Fruit fly (Drosophila melanogaster) whole organism, embryonic: ENCODE results near the gene CG3909.

Experiments
- Atf-2 ChIP-seq: fragments of 200-800 bp; sonication (Bioruptor generic); optimal IDR thresholded peaks from 2 replicates; lab custom pipeline; 2016; ENCODE audit warnings: missing biosample characterization, missing genetic modification characterization
- CG10366 ChIP-seq: fragments of 200-800 bp; sonication (Bioruptor generic); IDR thresholded peaks from 2 replicates; pipeline ENCODE4 v1.3.6; 2022; ENCODE audit warnings: missing biosample characterization, missing genetic modification characterization
- CG11093 ChIP-seq: fragments of 200-800 bp; sonication (Bioruptor generic); IDR thresholded peaks from 3 replicates; pipeline ENCODE4 v1.3.6; 2022; ENCODE audit warnings: missing biosample characterization, missing genetic modification characterization
- CG11504 ChIP-seq: fragments of 200-800 bp; sonication (Bioruptor generic); optimal IDR thresholded peaks from 3 replicates; lab custom pipeline; 2019; ENCODE audit warnings: missing biosample characterization, mild to moderate bottlenecking, missing genetic modification characterization, moderate library complexity
- CG12299 ChIP-seq: fragments of 200-800 bp; sonication (Bioruptor generic); optimal IDR thresholded peaks from 2 replicates; lab custom pipeline; 2018; ENCODE audit warnings: missing biosample characterization, mild to moderate bottlenecking, missing genetic modification characterization
- CG13894 ChIP-seq: fragments of 200-800 bp; sonication (Bioruptor generic); optimal IDR thresholded peaks from 3 replicates; lab custom pipeline; 2018; ENCODE audit warnings: missing biosample characterization, mild to moderate bottlenecking, missing genetic modification characterization, moderate library complexity
- CG14441 ChIP-seq: fragments of 200-800 bp; sonication (Bioruptor generic); IDR thresholded peaks from 2 replicates; pipeline ENCODE4 v1.3.6; 2022; ENCODE audit warnings: missing biosample characterization, missing genetic modification characterization
- CG14965 ChIP-seq: fragments of 200-800 bp; sonication (Bioruptor generic); optimal IDR thresholded peaks from 2 replicates; lab custom pipeline; 2016; ENCODE audit warnings: missing biosample characterization, missing genetic modification characterization, borderline replicate concordance
- CG15514 ChIP-seq: fragments of 200-800 bp; sonication (Bioruptor generic); optimal IDR thresholded peaks from 3 replicates; lab custom pipeline; 2017; ENCODE audit warnings: missing biosample characterization, missing genetic modification characterization, mild to moderate bottlenecking, moderate library complexity, missing genetic modification reagents
- CG2129 ChIP-seq: fragments of 200-800 bp; sonication (Bioruptor generic); IDR thresholded peaks from 2 replicates; pipeline ENCODE4 v1.3.6; 2022; ENCODE audit warnings: missing biosample characterization, missing genetic modification characterization; ENCODE audit not compliant: partially characterized antibody
- CG2199 ChIP-seq: fragments of 200-800 bp; sonication (Bioruptor generic); IDR thresholded peaks from 3 replicates; pipeline ENCODE4 v1.3.6; 2022; ENCODE audit warnings: missing biosample characterization, missing genetic modification characterization
- CG34422 ChIP-seq: fragments of 200-800 bp; sonication (Bioruptor generic); IDR thresholded peaks from 3 replicates; pipeline ENCODE4 v1.3.6; 2022; ENCODE audit warnings: missing biosample characterization, missing genetic modification characterization
- CG42726 ChIP-seq: fragments of 200-800 bp; sonication (Bioruptor generic); IDR thresholded peaks from 2 replicates; pipeline ENCODE4 v1.3.6; 2022; ENCODE audit warnings: missing biosample characterization, missing genetic modification characterization; ENCODE audit not compliant: partially characterized antibody
- CG4854 ChIP-seq: fragments of 200-800 bp; sonication (Bioruptor generic); optimal IDR thresholded peaks from 2 replicates; lab custom pipeline; 2016; ENCODE audit warnings: missing biosample characterization, missing genetic modification characterization, inconsistent platforms
- CG6683 ChIP-seq: fragments of 200-800 bp; sonication (Bioruptor generic); optimal IDR thresholded peaks from 2 replicates; lab custom pipeline; 2017; ENCODE audit warnings: missing biosample characterization, mild to moderate bottlenecking, missing genetic modification characterization, missing genetic modification reagents
- CG9437 ChIP-seq: fragments of 200-800 bp; sonication (Bioruptor generic); optimal IDR thresholded peaks from 2 replicates; lab custom pipeline; 2018; ENCODE audit warnings: missing biosample characterization, mild to moderate bottlenecking, missing genetic modification characterization
- CG9876 ChIP-seq: fragments of 200-800 bp; sonication (Bioruptor generic); optimal IDR thresholded peaks from 2 replicates; lab custom pipeline; 2016; ENCODE audit warnings: missing biosample characterization, missing genetic modification characterization
- CoRest ChIP-seq: fragments of 200-800 bp; sonication (Bioruptor generic); optimal IDR thresholded peaks from 3 replicates; lab custom pipeline; 2018; ENCODE audit warnings: missing biosample characterization, mild to moderate bottlenecking, missing genetic modification characterization, moderate library complexity
- Elba2 ChIP-seq: fragments of 200-800 bp; sonication (Bioruptor generic); optimal IDR thresholded peaks from 3 replicates; lab custom pipeline; 2016; ENCODE audit warnings: missing biosample characterization, missing genetic modification characterization
- HmgZ ChIP-seq: fragments of 200-800 bp; sonication (Bioruptor generic); optimal IDR thresholded peaks from 2 replicates; lab custom pipeline; 2018; ENCODE audit warnings: missing biosample characterization, mild to moderate bottlenecking, missing genetic modification characterization
- NC2β ChIP-seq: fragments of 200-800 bp; sonication (Bioruptor generic); optimal IDR thresholded peaks from 2 replicates; lab custom pipeline; 2016; ENCODE audit warnings: missing biosample characterization, missing genetic modification characterization
- Nf-YC ChIP-seq: fragments of 200-800 bp; optimal IDR thresholded peaks from 3 replicates; lab custom pipeline; 2019; ENCODE audit warnings: missing biosample characterization, mild to moderate bottlenecking, missing genetic modification characterization, moderate library complexity
- Rfx ChIP-seq: fragments of 200-800 bp; sonication (Bioruptor generic); IDR thresholded peaks from 2 replicates; pipeline ENCODE4 v1.3.6; 2022; ENCODE audit warnings: missing biosample characterization, missing genetic modification characterization
- Scr ChIP-seq: fragments of 200-800 bp; sonication (Bioruptor generic); IDR thresholded peaks from 2 replicates; pipeline ENCODE4 v1.3.6; 2022; ENCODE audit warnings: missing biosample characterization, missing genetic modification characterization; ENCODE audit not compliant: partially characterized antibody
- Sox100B ChIP-seq: fragments of 200-800 bp; sonication (Bioruptor generic); optimal IDR thresholded peaks from 3 replicates; lab custom pipeline; 2018; ENCODE audit warnings: missing biosample characterization, mild to moderate bottlenecking, missing genetic modification characterization
- Vsx1 ChIP-seq: fragments of 200-800 bp; sonication (Bioruptor generic); optimal IDR thresholded peaks from 2 replicates; lab custom pipeline; 2017; ENCODE audit warnings: missing biosample characterization, mild to moderate bottlenecking, missing genetic modification characterization, missing genetic modification reagents
- abd-A ChIP-seq: fragments of 200-800 bp; sonication (Bioruptor generic); optimal IDR thresholded peaks from 3 replicates; lab custom pipeline; 2019; ENCODE audit warnings: missing biosample characterization, mild to moderate bottlenecking, missing genetic modification characterization, moderate library complexity
- ac ChIP-seq: fragments of 200-800 bp; sonication (Bioruptor generic); optimal IDR thresholded peaks from 3 replicates; lab custom pipeline; 2017; ENCODE audit warnings: missing biosample characterization, mild to moderate bottlenecking, missing genetic modification characterization
- bbx ChIP-seq: fragments of 200-800 bp; sonication (Bioruptor generic); IDR thresholded peaks from 2 replicates; pipeline ENCODE4 v1.3.6; 2022; ENCODE audit warnings: missing biosample characterization, missing genetic modification characterization; ENCODE audit not compliant: partially characterized antibody
- bigmax ChIP-seq: fragments of 200-800 bp; sonication (Bioruptor generic); optimal IDR thresholded peaks from 2 replicates; lab custom pipeline; 2018; ENCODE audit warnings: missing biosample characterization, mild to moderate bottlenecking, missing genetic modification characterization
- chm ChIP-seq: fragments of 200-800 bp; sonication (Bioruptor generic); IDR thresholded peaks from 2 replicates; pipeline ENCODE4 v1.3.6; 2022; ENCODE audit warnings: missing biosample characterization, missing genetic modification characterization
- crol ChIP-seq: fragments of 200-800 bp; sonication (Bioruptor generic); IDR thresholded peaks from 2 replicates; pipeline ENCODE4 v1.3.6; 2022; ENCODE audit warnings: missing biosample characterization, missing genetic modification characterization
- crp ChIP-seq, 2 experiments: fragments of 200-800 bp; sonication (Bioruptor generic); optimal IDR thresholded peaks; 2 replicates in 1 of 2; 3 replicates in 1 of 2; lab custom pipeline; 2017; ENCODE audit warnings: missing biosample characterization in 2 of 2, missing genetic modification characterization in 2 of 2, mild to moderate bottlenecking in 1 of 2, moderate library complexity in 1 of 2
- dysf ChIP-seq: fragments of 200-800 bp; sonication (Bioruptor generic); IDR thresholded peaks from 3 replicates; pipeline ENCODE4 v1.3.6; 2022; ENCODE audit warnings: missing biosample characterization, missing genetic modification characterization
- fd96Cb ChIP-seq: fragments of 200-800 bp; sonication (Bioruptor generic); optimal IDR thresholded peaks from 2 replicates; lab custom pipeline; 2018; ENCODE audit warnings: missing biosample characterization, mild to moderate bottlenecking, missing genetic modification characterization, moderate library complexity
- fu2 ChIP-seq: fragments of 200-800 bp; sonication (Bioruptor generic); optimal IDR thresholded peaks from 2 replicates; lab custom pipeline; 2016; ENCODE audit warnings: missing biosample characterization, missing genetic modification characterization
- gce ChIP-seq: fragments of 200-800 bp; sonication (Bioruptor generic); IDR thresholded peaks from 3 replicates; pipeline ENCODE4 v1.3.6; 2022; ENCODE audit warnings: missing biosample characterization, missing genetic modification characterization
- gfzf ChIP-seq: fragments of 200-800 bp; sonication (Bioruptor generic); optimal IDR thresholded peaks from 2 replicates; lab custom pipeline; 2016; ENCODE audit warnings: missing biosample characterization, mild to moderate bottlenecking, missing genetic modification characterization, moderate library complexity
- grau ChIP-seq: fragments of 200-800 bp; optimal IDR thresholded peaks from 3 replicates; lab custom pipeline; 2019; ENCODE audit warnings: missing biosample characterization, mild to moderate bottlenecking, missing genetic modification characterization, moderate library complexity
- gt ChIP-seq: fragments of 200-800 bp; sonication (Bioruptor generic); IDR thresholded peaks from 2 replicates; pipeline ENCODE4 v1.3.6; 2022; ENCODE audit warnings: missing biosample characterization, missing genetic modification characterization
- lbe ChIP-seq: fragments of 200-800 bp; sonication (Bioruptor generic); optimal IDR thresholded peaks from 2 replicates; lab custom pipeline; 2016; ENCODE audit warnings: missing biosample characterization, mild to moderate bottlenecking, missing genetic modification characterization
- pho ChIP-seq: fragments of 200-800 bp; sonication (Bioruptor generic); optimal IDR thresholded peaks from 2 replicates; lab custom pipeline; 2016; ENCODE audit warnings: missing biosample characterization, missing genetic modification characterization
- pnt ChIP-seq: fragments of 200-800 bp; sonication (Bioruptor generic); optimal IDR thresholded peaks from 3 replicates; lab custom pipeline; 2016; ENCODE audit warnings: missing biosample characterization, missing genetic modification characterization
- psq ChIP-seq: fragments of 200-800 bp; sonication (Bioruptor generic); optimal IDR thresholded peaks from 2 replicates; lab custom pipeline; 2017; ENCODE audit warnings: missing biosample characterization, missing genetic modification characterization
- sisA ChIP-seq: fragments of 200-800 bp; sonication (Bioruptor generic); IDR thresholded peaks from 2 replicates; pipeline ENCODE4 v1.3.6; 2022; ENCODE audit warnings: missing biosample characterization, missing genetic modification characterization
- slou ChIP-seq: fragments of 200-800 bp; sonication (Bioruptor generic); optimal IDR thresholded peaks from 3 replicates; lab custom pipeline; 2016; ENCODE audit warnings: missing biosample characterization, missing genetic modification characterization
- stwl ChIP-seq: fragments of 200-800 bp; sonication (Bioruptor generic); optimal IDR thresholded peaks from 3 replicates; lab custom pipeline; 2018; ENCODE audit warnings: missing biosample characterization, mild to moderate bottlenecking, missing genetic modification characterization, moderate library complexity
- tll ChIP-seq, 2 experiments: fragments of 200-800 bp in 1 of 2; fragments of >200 bp in 1 of 2; sonication (Bioruptor generic) in 1 of 2; optimal IDR thresholded peaks; 2 replicates each; lab custom pipeline; 2017 to 2019; ENCODE audit warnings: missing biosample characterization in 2 of 2, missing genetic modification characterization in 2 of 2, mild to moderate bottlenecking in 1 of 2, moderate library complexity in 1 of 2
- trh ChIP-seq: fragments of 200-800 bp; sonication (Bioruptor generic); optimal IDR thresholded peaks from 2 replicates; lab custom pipeline; 2016; ENCODE audit warnings: missing biosample characterization, missing genetic modification characterization
- twi ChIP-seq: fragments of 200-800 bp; optimal IDR thresholded peaks from 2 replicates; lab custom pipeline; 2019; ENCODE audit warnings: missing biosample characterization, mild to moderate bottlenecking, missing genetic modification characterization, moderate library complexity

Gene CG3909

DNA sequence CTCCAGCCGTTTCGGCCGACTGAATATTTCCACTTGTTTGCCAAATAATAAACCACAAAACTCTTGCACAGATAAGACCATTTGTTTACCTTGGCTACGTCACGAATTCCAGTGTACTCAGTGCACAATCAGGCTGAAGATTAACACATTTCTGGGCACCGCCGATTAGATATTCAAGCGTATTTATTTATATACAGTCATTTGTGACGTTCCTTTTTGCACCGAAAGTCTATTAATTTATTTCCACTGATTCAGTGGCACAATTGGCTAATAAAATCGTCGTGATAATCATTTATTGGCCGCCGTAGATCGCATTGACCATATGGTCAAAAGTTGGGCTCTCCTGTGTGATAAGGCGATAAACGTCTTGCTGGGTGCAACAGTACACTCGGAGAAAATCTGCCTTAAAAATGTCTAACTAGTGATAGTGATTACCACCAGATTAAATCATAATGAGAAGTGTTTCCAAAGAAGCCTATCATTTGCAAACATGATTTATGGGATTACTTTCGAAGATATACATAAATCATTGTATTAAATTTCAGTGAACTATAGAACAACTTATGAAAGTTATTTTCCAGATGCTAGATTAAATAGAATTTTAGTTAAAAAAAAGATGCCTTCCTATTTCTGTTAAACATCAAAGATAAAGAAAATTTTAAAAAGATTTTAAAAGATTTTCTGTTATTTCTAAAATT lies 11.4 kb downstream of the CG3909 start (continued):
- TF ChIP-seq gfzf (GFP tag; lab: Kevin White, UChicago) (no peak), sisA (no peak), chm (GFP tag; lab: Robert Waterston, UW) (no peak), pho (GFP tag; lab: Kevin White, UChicago) (no peak), CG11504 (tag; lab: Kevin White, UChicago) (no peak), dysf (GFP tag; lab: Robert Waterston, UW) (no peak), CG6683 (GFP tag; lab: Kevin White, UChicago) (no peak), CG9437 (peak; percentile 17), CG14441 (GFP tag; lab: Robert Waterston, UW) (no peak), CG42726 (no peak), CG10366 (no peak), Nf-YC (no peak), fd96Cb (tag; lab: Kevin White, UChicago) (no peak), fu2 (GFP tag; lab: Kevin White, UChicago) (no peak), gt (GFP tag; lab: Robert Waterston, UW) (no peak), CG14965 (GFP tag; lab: Kevin White, UChicago) (no peak), crp (GFP tag; optimal IDR thresholded peaks at IDR 0.05; lab: Kevin White, UChicago) (no peak), bigmax (GFP tag; lab: Kevin White, UChicago) (no peak), CG2199 (GFP tag; lab: Robert Waterston, UW) (no peak), CG13894 (peak; percentile 34), CoRest (tag; lab: Kevin White, UChicago) (peak; percentile 54), slou (GFP tag; lab: Kevin White, UChicago) (no peak), bbx (GFP tag; lab: Robert Waterston, UW) (no peak), HmgZ (tag; lab: Kevin White, UChicago) (peak; percentile 39), grau (tag; lab: Kevin White, UChicago) (peak; percentile 42), abd-A (tag; lab: Kevin White, UChicago) (no peak), ac (GFP tag; lab: Kevin White, UChicago) (no peak), crol (no peak), CG15514 (GFP tag; lab: Kevin White, UChicago) (peak; percentile 22), twi (tag; lab: Kevin White, UChicago) (no peak), CG9876 (GFP tag; lab: Kevin White, UChicago) (no peak), psq (GFP tag; lab: Kevin White, UChicago) (no peak), CG4854 (GFP tag; lab: Kevin White, UChicago) (no peak), trh (GFP tag; lab: Kevin White, UChicago) (no peak), Atf-2 (no peak), NC2β (GFP tag; lab: Kevin White, UChicago) (no peak), Sox100B (peak; percentile 5), Rfx (GFP tag; lab: Robert Waterston, UW) (0 out of 2 replicates have a peak, but pooled peaks have one; percentile 4), Vsx1 (GFP tag; lab: Kevin White, UChicago) (peak; percentile 93), tll (GFP tag; optimal IDR thresholded peaks at IDR 0.05; lab: Kevin White, UChicago) (no peak), Scr (GFP tag; lab: Robert Waterston, UW) (no peak), lbe (GFP tag; lab: Kevin White, UChicago) (peak; percentile 39), Elba2 (GFP tag; lab: Kevin White, UChicago) (no peak), pnt (GFP tag; lab: Kevin White, UChicago) (no peak), CG12299 (tag; lab: Kevin White, UChicago) (no peak), CG2129 (no peak), stwl (tag; lab: Kevin White, UChicago) (no peak), CG34422 (GFP tag; lab: Robert Waterston, UW) (no peak), gce (GFP tag; lab: Robert Waterston, UW) (no peak), CG11093 (GFP tag; lab: Robert Waterston, UW) (no peak)
